Worm (Caenorhabditis elegans) whole organism, L4 larva: ENCODE data around the gene C31H1.5.
A peak's percentile ranks its signal among the peaks of the same experiment; 100 is the strongest.

ENCODE experiments used
- Y75B8A.6 ChIP-seq: fragments of 200-800 bp; sonication (Bioruptor generic); IDR thresholded peaks from 2 replicates; pipeline ENCODE4 v1.3.6; 2022; ENCODE audit warnings: missing genetic modification reagents, missing genetic modification characterization, missing compliant biosample characterization
- arid-1 ChIP-seq: fragments of 200-800 bp; sonication (Bioruptor generic); conservative IDR thresholded peaks from 2 replicates; pipeline ENCODE4 v1.3.6; 2022; ENCODE audit warnings: missing genetic modification reagents, missing genetic modification characterization, missing compliant biosample characterization
- daf-16 ChIP-seq, 3 experiments: sonication (generic microtip); optimal IDR thresholded peaks; 2 replicates each; lab custom pipeline; 2016 to 2017; ENCODE audit warnings: missing genetic modification characterization in 3 of 3, missing genetic modification reagents in 3 of 3, mild to moderate bottlenecking in 2 of 3, missing compliant biosample characterization in 2 of 3, missing biosample characterization in 1 of 3, moderate library complexity in 1 of 3
- dmd-8 ChIP-seq: fragments of 200-800 bp; sonication (Bioruptor generic); IDR thresholded peaks from 2 replicates; pipeline ENCODE4 v1.3.6; 2022; ENCODE audit warnings: missing genetic modification characterization, missing compliant biosample characterization
- dve-1 ChIP-seq: sonication (generic microtip); optimal IDR thresholded peaks from 2 replicates; lab custom pipeline; 2017; ENCODE audit warnings: antibody characterized with exemption, mild to moderate bottlenecking, missing genetic modification characterization, missing compliant biosample characterization; ENCODE audit not compliant: insufficient read depth
- egl-27 ChIP-seq: sonication (generic microtip); optimal IDR thresholded peaks from 3 replicates; lab custom pipeline; 2017; ENCODE audit warnings: missing biosample characterization, missing genetic modification reagents, missing genetic modification characterization
- fkh-10 ChIP-seq: fragments of 150-350 bp; optimal IDR thresholded peaks from 2 replicates; lab custom pipeline; 2014; ENCODE audit warnings: missing biosample characterization, missing genetic modification reagents, missing genetic modification characterization
- hif-1 ChIP-seq, 2 experiments: sonication (generic microtip); optimal IDR thresholded peaks; 2 replicates each; lab custom pipeline; 2016 to 2017; ENCODE audit warnings: missing compliant biosample characterization in 2 of 2, missing genetic modification characterization in 2 of 2, missing genetic modification reagents in 2 of 2, missing genotype in 2 of 2, mild to moderate bottlenecking in 1 of 2
- hlh-11 ChIP-seq: fragments of 200-800 bp; sonication (Bioruptor generic); optimal IDR thresholded peaks from 2 replicates; lab custom pipeline; 2018; ENCODE audit warnings: mild to moderate bottlenecking, missing genetic modification characterization, missing compliant biosample characterization
- lim-7 ChIP-seq: fragments of 200-800 bp; sonication (Bioruptor generic); IDR thresholded peaks from 2 replicates; pipeline ENCODE4 v1.3.6; 2022; ENCODE audit warnings: missing genetic modification characterization, missing compliant biosample characterization
- lin-13 ChIP-seq: fragments of 150-350 bp; optimal IDR thresholded peaks from 2 replicates; lab custom pipeline; 2014; ENCODE audit warnings: missing biosample characterization, missing genetic modification reagents, missing genetic modification characterization
- madf-5 ChIP-seq, 2 experiments: fragments of 200-800 bp; sonication (Bioruptor generic); IDR thresholded peaks; 2 replicates each; pipeline ENCODE4 v1.3.6; 2022; ENCODE audit warnings: missing compliant biosample characterization in 2 of 2, missing genetic modification characterization in 2 of 2
- mdl-1 ChIP-seq, 2 experiments: fragments of 150-350 bp in 1 of 2; sonication (generic microtip) in 1 of 2; optimal IDR thresholded peaks; 2 replicates each; lab custom pipeline; 2014 to 2017; ENCODE audit warnings: missing biosample characterization in 2 of 2, missing genetic modification characterization in 2 of 2
- mep-1 ChIP-seq: fragments of 150-350 bp; sonication (generic microtip); optimal IDR thresholded peaks from 3 replicates; lab custom pipeline; 2014; ENCODE audit warnings: missing biosample characterization, missing genetic modification characterization
- nhr-10 ChIP-seq: fragments of 150-350 bp; optimal IDR thresholded peaks from 2 replicates; lab custom pipeline; 2014; ENCODE audit warnings: missing biosample characterization, missing genetic modification characterization
- nhr-11 ChIP-seq: fragments of 150-350 bp; optimal IDR thresholded peaks from 2 replicates; lab custom pipeline; 2014; ENCODE audit warnings: missing biosample characterization, missing genetic modification characterization
- nhr-41 ChIP-seq: fragments of 200-800 bp; sonication (Bioruptor generic); IDR thresholded peaks from 2 replicates; pipeline ENCODE4 v1.3.6; 2022; ENCODE audit warnings: missing genetic modification reagents, missing genetic modification characterization, missing compliant biosample characterization
- nhr-48 ChIP-seq: sonication (generic microtip); optimal IDR thresholded peaks from 2 replicates; lab custom pipeline; 2016; ENCODE audit warnings: mild to moderate bottlenecking, missing genetic modification characterization, missing compliant biosample characterization
- nhr-6 ChIP-seq: fragments of 150-350 bp; optimal IDR thresholded peaks from 2 replicates; lab custom pipeline; 2014; ENCODE audit warnings: missing biosample characterization, missing genetic modification characterization
- nhr-76 ChIP-seq: fragments of 150-350 bp; optimal IDR thresholded peaks from 2 replicates; lab custom pipeline; 2014; ENCODE audit warnings: missing biosample characterization, missing genetic modification characterization
- pha-4 ChIP-seq, 2 experiments: fragments of 150-350 bp in 1 of 2; fragments of 200-800 bp in 1 of 2; sonication (Bioruptor generic) in 1 of 2; IDR thresholded peaks in 1 of 2; optimal IDR thresholded peaks in 1 of 2; 2 replicates each; pipeline versions ENCODE4 v1.3.6 to Lab custom; 2014 to 2022; ENCODE audit warnings: missing genetic modification characterization in 2 of 2, missing genetic modification reagents in 2 of 2, missing biosample characterization in 1 of 2, missing compliant biosample characterization in 1 of 2
- pqm-1 ChIP-seq: sonication (generic microtip); optimal IDR thresholded peaks from 2 replicates; lab custom pipeline; 2017; ENCODE audit warnings: missing biosample characterization, missing genetic modification characterization
- snpc-1.2 ChIP-seq: fragments of 200-800 bp; sonication (Bioruptor generic); IDR thresholded peaks from 2 replicates; pipeline ENCODE4 v1.3.6; 2022; ENCODE audit warnings: missing genetic modification reagents, missing genetic modification characterization, missing compliant biosample characterization
- tag-97 ChIP-seq: fragments of 200-800 bp; sonication (Bioruptor generic); IDR thresholded peaks from 2 replicates; pipeline ENCODE4 v1.3.6; 2022; ENCODE audit warnings: missing genetic modification characterization, missing compliant biosample characterization
- tra-1 ChIP-seq: fragments of 200-800 bp; sonication (Bioruptor generic); IDR thresholded peaks from 2 replicates; pipeline ENCODE4 v1.3.6; 2022; ENCODE audit warnings: missing genetic modification reagents, missing genetic modification characterization, missing compliant biosample characterization
- unc-130 ChIP-seq: sonication (generic microtip); optimal IDR thresholded peaks from 2 replicates; lab custom pipeline; 2016; ENCODE audit warnings: missing genetic modification reagents, missing genetic modification characterization, missing compliant biosample characterization
- unc-62 ChIP-seq, 3 experiments: fragments of 150-350 bp in 1 of 3; sonication (generic microtip); optimal IDR thresholded peaks in 2 of 3; peaks in 1 of 3; 1 replicate in 1 of 3; 2 replicates in 2 of 3; lab custom pipeline; 2014 to 2017; ENCODE audit warnings: missing biosample characterization in 3 of 3, missing genetic modification characterization in 3 of 3, missing genetic modification reagents in 3 of 3, missing genotype in 1 of 3
- vab-7 ChIP-seq: fragments of 200-800 bp; sonication (Bioruptor generic); IDR thresholded peaks from 2 replicates; pipeline ENCODE4 v1.3.6; 2022; ENCODE audit warnings: missing genetic modification reagents, missing genetic modification characterization, missing compliant biosample characterization
- zfp-3 ChIP-seq: fragments of 200-800 bp; sonication (Bioruptor generic); conservative IDR thresholded peaks from 2 replicates; pipeline ENCODE4 v1.3.6; 2022; ENCODE audit warnings: missing genetic modification reagents, missing genetic modification characterization, missing compliant biosample characterization
- zip-11 ChIP-seq: fragments of 200-800 bp; sonication (Bioruptor generic); IDR thresholded peaks from 2 replicates; pipeline ENCODE4 v1.3.6; 2022; ENCODE audit warnings: missing genetic modification characterization, missing compliant biosample characterization

C31H1.5 gene

ce11 chrIV:5817459-5817858, 20.9 kb upstream of the C31H1.5 start (continued):
- TF ChIP-seq tag-97 (GFP tag; lab: Robert Waterston, UW), result no peak
- no peak for TF ChIP-seq lim-7 (GFP tag; lab: Robert Waterston, UW)
- TF ChIP-seq Y75B8A.6, result no peak
- TF ChIP-seq pqm-1 (tag; lab: Kevin White, UChicago), result peak; percentile 70
- no peak for TF ChIP-seq arid-1
- no peak for TF ChIP-seq dmd-8 (GFP tag; lab: Robert Waterston, UW)
- TF ChIP-seq vab-7, result no peak
- TF ChIP-seq nhr-76 (tag; lab: Kevin White, UChicago), result no peak
- TF ChIP-seq mdl-1 (tag; optimal IDR thresholded peaks at IDR 0.05; lab: Kevin White, UChicago), result peak in 1 of 2 experiments; percentile 52
- TF ChIP-seq egl-27 (tag; lab: Kevin White, UChicago), result no peak
- TF ChIP-seq zip-11 (GFP tag; lab: Robert Waterston, UW), result no peak
- no peak for TF ChIP-seq hlh-11

ce11 chrIV:5816466-5816865, 19.9 kb upstream of the C31H1.5 start:
- no peak for TF ChIP-seq daf-16 (GFP tag; optimal IDR thresholded peaks at IDR 0.05; lab: Kevin White, UChicago)
- TF ChIP-seq daf-16 (tag; optimal IDR thresholded peaks at IDR 0.05; lab: Kevin White, UChicago), result peak; percentile 73
- TF ChIP-seq dve-1 (tag; lab: Kevin White, UChicago), result no peak
- TF ChIP-seq, all 104 proteins: peak for 1

DNA sequence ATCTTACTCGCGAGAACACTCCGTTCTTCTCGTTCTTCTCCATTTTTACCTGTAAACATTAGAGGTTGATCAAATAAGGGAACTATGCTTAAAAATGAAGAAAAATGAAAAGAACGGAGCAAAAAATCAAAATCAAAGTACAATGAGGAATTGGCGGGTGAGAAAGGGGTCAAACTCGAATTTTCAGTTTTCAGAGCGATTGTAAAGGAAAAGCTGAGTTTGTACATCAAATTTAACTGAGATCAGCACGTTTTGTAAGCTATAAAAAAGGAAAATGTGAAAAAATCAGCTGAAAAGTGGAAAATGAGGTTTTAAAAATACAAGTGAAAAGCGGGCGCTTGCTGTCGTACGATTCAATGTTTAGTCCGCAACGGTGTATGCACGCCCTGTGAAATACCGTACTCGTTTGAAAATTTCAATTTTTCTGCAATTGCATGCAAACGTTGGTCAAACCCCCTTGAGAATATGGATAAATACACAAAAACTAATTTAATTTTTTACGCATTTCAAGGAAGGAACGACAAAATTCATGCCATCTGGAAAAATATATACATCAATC, 17.6 kb upstream of the C31H1.5 start, which contains the start of gene oops-1:
Gene oops-1 (minus strand): TSS at position 51 of the 559 bp plus-strand sequence.
- no peak for TF ChIP-seq pha-4 (GFP tag; IDR thresholded peaks at IDR 0.05; lab: Robert Waterston, UW)
- TF ChIP-seq pha-4 (tag; optimal IDR thresholded peaks at IDR 0.05; lab: Kevin White, UChicago), result no peak
- peak; percentile 89 for TF ChIP-seq snpc-1.2 (GFP tag; lab: Robert Waterston, UW)
- TF ChIP-seq, all 104 proteins: peak for 1

DNA sequence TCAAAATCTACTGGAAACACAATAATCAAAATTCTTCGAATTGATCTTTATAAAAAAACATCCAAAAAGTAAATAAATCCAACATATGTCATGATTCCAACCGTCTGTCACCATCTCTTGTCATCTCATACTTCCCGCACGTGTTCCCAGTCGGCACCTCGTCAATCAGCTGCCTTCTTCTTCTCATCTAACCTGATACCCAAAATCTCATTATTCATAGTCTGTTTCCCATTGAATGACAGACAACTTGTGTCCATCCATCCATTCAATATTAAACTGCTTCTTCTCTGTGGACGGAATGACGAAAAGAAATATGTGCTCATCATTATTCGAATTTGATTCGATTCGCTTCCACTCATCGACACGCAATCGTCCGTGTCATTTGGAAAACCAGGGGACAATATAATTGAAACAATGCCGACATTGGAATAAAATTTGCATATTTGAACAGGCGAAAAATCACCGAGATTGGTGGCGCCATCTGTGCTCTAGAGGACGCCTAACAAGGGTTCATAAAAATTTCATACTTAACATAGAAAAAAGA, 14.6 kb upstream of the C31H1.5 start:
- TF ChIP-seq nhr-6 (tag; lab: Kevin White, UChicago) (no peak), mdl-1 (tag; optimal IDR thresholded peaks at IDR 0.05; lab: Kevin White, UChicago) (no peak), unc-130 (peak; percentile 3), unc-62 (GFP tag; optimal IDR thresholded peaks at IDR 0.05 in 1 of 2; lab: Kevin White, UChicago) (peak in 1 of 2 experiments; percentile 87), unc-62 (tag; optimal IDR thresholded peaks at IDR 0.05; lab: Kevin White, UChicago) (no peak), lin-13 (GFP tag; lab: Kevin White, UChicago) (no peak), madf-5 (GFP tag; IDR thresholded peaks at IDR 0.05; lab: Robert Waterston, UW) (no peak), zfp-3 (GFP tag; lab: Robert Waterston, UW) (no peak), nhr-48 (tag; lab: Kevin White, UChicago) (no peak), mep-1 (no peak), tag-97 (GFP tag; lab: Robert Waterston, UW) (no peak), tra-1 (GFP tag; lab: Robert Waterston, UW) (no peak), nhr-41 (GFP tag; lab: Robert Waterston, UW) (no peak), nhr-11 (no peak), fkh-10 (GFP tag; lab: Kevin White, UChicago) (peak; percentile 49), hif-1 (tag; optimal IDR thresholded peaks at IDR 0.05; lab: Kevin White, UChicago) (no peak)

ce11 chrIV:5809733-5810132, 13.1 kb upstream of the C31H1.5 start:
- TF ChIP-seq unc-62 (GFP tag; optimal IDR thresholded peaks at IDR 0.05 in 1 of 2; lab: Kevin White, UChicago) (peak in 1 of 2 experiments; percentile 87), unc-62 (tag; optimal IDR thresholded peaks at IDR 0.05; lab: Kevin White, UChicago) (no peak), nhr-10 (tag; lab: Kevin White, UChicago) (no peak)
